Worm (Caenorhabditis elegans) whole organism, L4 larva: ENCODE data around the gene D1044.1.

Source experiments
- arid-1 ChIP-seq: fragments of 200-800 bp; sonication (Bioruptor generic); conservative IDR thresholded peaks from 2 replicates; pipeline ENCODE4 v1.3.6; 2022; ENCODE audit warnings: missing genetic modification reagents, missing genetic modification characterization, missing compliant biosample characterization
- ceh-32 ChIP-seq: sonication (generic microtip); optimal IDR thresholded peaks from 2 replicates; lab custom pipeline; 2016; ENCODE audit warnings: mild to moderate bottlenecking, missing genetic modification characterization, missing compliant biosample characterization; ENCODE audit not compliant: poor library complexity
- jun-1 ChIP-seq: fragments of 150-350 bp; optimal IDR thresholded peaks from 2 replicates; lab custom pipeline; 2014; ENCODE audit warnings: missing biosample characterization, missing genetic modification reagents, missing genetic modification characterization
- zfp-2 ChIP-seq: sonication (generic microtip); optimal IDR thresholded peaks from 2 replicates; lab custom pipeline; 2016; ENCODE audit warnings: mild to moderate bottlenecking, missing genetic modification characterization, missing compliant biosample characterization

ce11 chrIII:5553098-5553497 is 9.0 kb downstream of the D1044.1 start:
- no peak for TF ChIP-seq arid-1 (GFP tag; lab: Robert Waterston, UW)
- no peak for TF ChIP-seq jun-1 (tag; lab: Kevin White, UChicago)
- no peak for TF ChIP-seq ceh-32 (tag; lab: Kevin White, UChicago)
- no peak for TF ChIP-seq zfp-2 (tag; lab: Kevin White, UChicago)
